Worm (Caenorhabditis elegans): ENCODE data around the gene F52D10.2.

The F52D10.2 gene

ce11 chrX:11592539-11592938 is 1.0 kb upstream of the F52D10.2 start:
- TF ChIP-seq nhr-120 (GFP tag; IDR thresholded peaks at IDR 0.05) (no peak), pha-4 (tag; optimal IDR thresholded peaks at IDR 0.05) (no peak), ztf-22 (GFP tag; optimal IDR thresholded peaks at IDR 0.05) (no peak), lin-54 (GFP tag; optimal IDR thresholded peaks at IDR 0.05) (no peak)

ce11 chrX:11590545-11590944 is 975 bp downstream of the F52D10.2 start:
- TF ChIP-seq snpc-1.1 (tag; optimal IDR thresholded peaks at IDR 0.05; ENCODE audit: insufficient read depth) (no peak), lsl-1 (GFP tag; optimal IDR thresholded peaks at IDR 0.05) (no peak), aptf-2 (GFP tag; conservative IDR thresholded peaks at IDR 0.05) (no peak), attf-6 (GFP tag; IDR thresholded peaks at IDR 0.05) (no peak), him-1 (tag; optimal IDR thresholded peaks at IDR 0.05) (no peak), lin-54 (GFP tag; optimal IDR thresholded peaks at IDR 0.05) (no peak), T26A5.8 (tag; optimal IDR thresholded peaks at IDR 0.05) (no peak), snpc-4 (GFP tag; optimal IDR thresholded peaks at IDR 0.05) (no peak), snpc-4 (tag; optimal IDR thresholded peaks at IDR 0.05) (no peak), egl-18 (GFP tag; IDR thresholded peaks at IDR 0.05) (no peak), athp-1 (tag; optimal IDR thresholded peaks at IDR 0.05) (no peak), lin-26 (GFP tag; IDR thresholded peaks at IDR 0.05) (no peak), F39B2.1 (GFP tag; IDR thresholded peaks at IDR 0.05) (no peak)

- no peak for TF ChIP-seq attf-3 (GFP tag; conservative IDR thresholded peaks at IDR 0.05)
Observed at ce11 chrX:11585894-11586293, 5.6 kb downstream of the F52D10.2 start.

- TF ChIP-seq rec-8 (tag; optimal IDR thresholded peaks at IDR 0.05) = no peak
- TF ChIP-seq mel-28 (tag; optimal IDR thresholded peaks at IDR 0.05; ENCODE audit: borderline replicate concordance) = no peak
- no peak for TF ChIP-seq atf-7 (tag; optimal IDR thresholded peaks at IDR 0.05)
- TF ChIP-seq sea-2 (GFP tag; IDR thresholded peaks at IDR 0.05) = no peak
- TF ChIP-seq F52B5.7 (tag; optimal IDR thresholded peaks at IDR 0.05) = no peak
- TF ChIP-seq lin-54 (GFP tag; optimal IDR thresholded peaks at IDR 0.05) = no peak
- TF ChIP-seq die-1 (tag; optimal IDR thresholded peaks at IDR 0.05) = no peak
- no peak for TF ChIP-seq Y67H2A.10 (GFP tag; conservative IDR thresholded peaks at IDR 0.05)
- no peak for TF ChIP-seq D2030.7 (GFP tag; IDR thresholded peaks at IDR 0.05)
Observed at ce11 chrX:11585375-11585774, 6.1 kb downstream of the F52D10.2 start, which contains the start of gene abts-2. Gene abts-2 (plus strand): TSS chrX:11585675.

ce11 chrX:11576429-11577088 is 15.0 kb downstream of the F52D10.2 start:
- TF ChIP-seq bed-1 (GFP tag; IDR thresholded peaks at IDR 0.05) = no peak
- peak; percentile 36; the same call in 1 of the 2 replicates for TF ChIP-seq egrh-3 (GFP tag; IDR thresholded peaks at IDR 0.05)
- no peak for TF ChIP-seq mel-28 (tag; optimal IDR thresholded peaks at IDR 0.05; ENCODE audit: borderline replicate concordance)
- TF ChIP-seq zfh-2 (GFP tag; conservative IDR thresholded peaks at IDR 0.05) = peak; percentile 86
- no peak for TF ChIP-seq egl-44 (GFP tag; IDR thresholded peaks at IDR 0.05)

ce11 chrX:11574167-11574566 is 17.4 kb downstream of the F52D10.2 start:
- TF ChIP-seq zfh-2 (GFP tag; conservative IDR thresholded peaks at IDR 0.05) = no peak
- no peak for TF ChIP-seq K12H6.12 (tag; optimal IDR thresholded peaks at IDR 0.05)
- no peak for TF ChIP-seq madf-6 (GFP tag; IDR thresholded peaks at IDR 0.05)
- TF ChIP-seq ceh-91 (GFP tag; IDR thresholded peaks at IDR 0.05) = no peak
- no peak for TF ChIP-seq pha-4 (tag; optimal IDR thresholded peaks at IDR 0.05)
- TF ChIP-seq F55B11.4 (tag; optimal IDR thresholded peaks at IDR 0.05; ENCODE audit: borderline replicate concordance, insufficient read depth) = no peak
- TF ChIP-seq madf-3 (GFP tag; IDR thresholded peaks at IDR 0.05) = no peak
- no peak for TF ChIP-seq ceh-27 (GFP tag; optimal IDR thresholded peaks at IDR 0.05)
- TF ChIP-seq gei-17 (GFP tag; optimal IDR thresholded peaks at IDR 0.05) = no peak
- no peak for TF ChIP-seq hsf-1 (GFP tag; IDR thresholded peaks at IDR 0.05)
- no peak for TF ChIP-seq nfya-2 (GFP tag; IDR thresholded peaks at IDR 0.05)
- no peak for TF ChIP-seq D2030.7 (GFP tag; IDR thresholded peaks at IDR 0.05)
- no peak for TF ChIP-seq ztf-28 (GFP tag; IDR thresholded peaks at IDR 0.05)
- TF ChIP-seq mes-4 (tag; optimal IDR thresholded peaks at IDR 0.05) = no peak
